Worm (Caenorhabditis elegans): ENCODE data around the gene dpy-26.

Gene dpy-26

DNA sequence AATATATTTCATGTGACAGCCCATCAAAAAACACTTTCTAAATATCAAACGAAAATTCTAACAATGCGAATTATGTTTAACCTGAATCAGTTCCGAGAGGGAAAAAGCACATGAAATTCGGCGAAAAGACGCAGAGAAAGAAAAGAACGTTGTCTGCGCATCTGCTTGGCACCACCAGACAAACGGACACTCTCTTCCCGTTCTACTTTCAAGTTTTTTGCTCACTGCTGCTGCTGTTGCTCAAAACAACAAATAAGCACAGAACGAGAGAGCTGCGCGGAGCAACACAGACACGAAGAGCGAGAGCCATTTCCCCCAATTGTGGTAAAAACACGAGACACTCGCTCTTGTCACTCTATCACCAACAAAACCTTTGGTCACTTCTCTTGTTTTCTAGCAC, 13.7 kb upstream of the dpy-26 start (continued):
- no peak for TF ChIP-seq Y75B8A.6 (GFP tag; IDR thresholded peaks at IDR 0.05)
- TF ChIP-seq dmd-6 (GFP tag; IDR thresholded peaks at IDR 0.05): no peak
- TF ChIP-seq arid-1 (GFP tag; conservative IDR thresholded peaks at IDR 0.05): no peak
- no peak for TF ChIP-seq hif-1 (tag; optimal IDR thresholded peaks at IDR 0.05)
- TF ChIP-seq nhr-6 (tag; optimal IDR thresholded peaks at IDR 0.05): no peak
- no peak for TF ChIP-seq lin-38 (GFP tag; IDR thresholded peaks at IDR 0.05)
- no peak for TF ChIP-seq set-16 (GFP tag; IDR thresholded peaks at IDR 0.05)
- peak; percentile 57 for TF ChIP-seq hlh-30 (tag; optimal IDR thresholded peaks at IDR 0.05; ENCODE audit: insufficient read depth)
- no peak for TF ChIP-seq madf-5 (GFP tag; IDR thresholded peaks at IDR 0.05)
- no peak for TF ChIP-seq nhr-25 (tag; optimal IDR thresholded peaks at IDR 0.05; ENCODE audit: borderline replicate concordance, insufficient read depth)
- no peak for TF ChIP-seq Y5F2A.4 (GFP tag; optimal IDR thresholded peaks at IDR 0.05)
- TF ChIP-seq nhr-48 (tag; optimal IDR thresholded peaks at IDR 0.05): no peak
- TF ChIP-seq egl-43 (GFP tag; IDR thresholded peaks at IDR 0.05): 0 out of 2 replicates have a peak, but pooled peaks have one; percentile 29
- no peak for TF ChIP-seq lin-29 (GFP tag; IDR thresholded peaks at IDR 0.05)
- peak; percentile 47 for TF ChIP-seq fkh-10 (GFP tag; optimal IDR thresholded peaks at IDR 0.05)
- TF ChIP-seq lsy-2 (tag; optimal IDR thresholded peaks at IDR 0.05): no peak
- no peak for TF ChIP-seq F26F4.8 (GFP tag; conservative IDR thresholded peaks at IDR 0.05)
- TF ChIP-seq hmg-1.1 (GFP tag; IDR thresholded peaks at IDR 0.05): peak; percentile 48; the same call in 1 of the 2 replicates
- no peak for TF ChIP-seq nhr-28 (tag; optimal IDR thresholded peaks at IDR 0.05)
- TF ChIP-seq mes-2 (tag; optimal IDR thresholded peaks at IDR 0.05; ENCODE audit: poor library complexity, severe bottlenecking): peak; percentile 33

ce11 chrIV:12463370-12463769, 12.2 kb upstream of the dpy-26 start, which contains the start of gene C25G4.8:
TSS of gene C25G4.8 (minus strand) at chrIV:12463470.
- no peak for TF ChIP-seq nhr-41 (GFP tag; IDR thresholded peaks at IDR 0.05)
- TF ChIP-seq vab-7 (GFP tag; IDR thresholded peaks at IDR 0.05): no peak
- TF ChIP-seq daf-12 (tag; optimal IDR thresholded peaks at IDR 0.05): no peak
- no peak for TF ChIP-seq hlh-30 (tag; optimal IDR thresholded peaks at IDR 0.05; ENCODE audit: insufficient read depth)
- TF ChIP-seq T20F7.1 (GFP tag; optimal IDR thresholded peaks at IDR 0.05): no peak
- TF ChIP-seq T26A8.4 (GFP tag; IDR thresholded peaks at IDR 0.05): no peak
- no peak for TF ChIP-seq dpl-1 (GFP tag; optimal IDR thresholded peaks at IDR 0.05)
- no peak for TF ChIP-seq ztf-11 (tag; optimal IDR thresholded peaks at IDR 0.05)
- TF ChIP-seq skn-1 (tag; optimal IDR thresholded peaks at IDR 0.05): no peak
- no peak for TF ChIP-seq lin-15B (tag; optimal IDR thresholded peaks at IDR 0.05)
- TF ChIP-seq ceh-44 (GFP tag; IDR thresholded peaks at IDR 0.05): no peak
- no peak for TF ChIP-seq duxl-1 (tag; optimal IDR thresholded peaks at IDR 0.05; ENCODE audit: poor library complexity)
- no peak for TF ChIP-seq ceh-28 (tag; optimal IDR thresholded peaks at IDR 0.05)
- no peak for TF ChIP-seq Y105C5A.15 (GFP tag; IDR thresholded peaks at IDR 0.05)
- TF ChIP-seq zip-2 (tag; optimal IDR thresholded peaks at IDR 0.05): no peak

- no peak for TF ChIP-seq zag-1 (tag; optimal IDR thresholded peaks at IDR 0.05)
- TF ChIP-seq F10B5.3 (tag; optimal IDR thresholded peaks at IDR 0.05): no peak
- TF ChIP-seq nhr-48 (tag; optimal IDR thresholded peaks at IDR 0.05): no peak
Observed at ce11 chrIV:12456613-12457012, 5.5 kb upstream of the dpy-26 start, which contains the start of gene C25G4.7. TSS of gene C25G4.7 (plus strand) at chrIV:12456913.

DNA sequence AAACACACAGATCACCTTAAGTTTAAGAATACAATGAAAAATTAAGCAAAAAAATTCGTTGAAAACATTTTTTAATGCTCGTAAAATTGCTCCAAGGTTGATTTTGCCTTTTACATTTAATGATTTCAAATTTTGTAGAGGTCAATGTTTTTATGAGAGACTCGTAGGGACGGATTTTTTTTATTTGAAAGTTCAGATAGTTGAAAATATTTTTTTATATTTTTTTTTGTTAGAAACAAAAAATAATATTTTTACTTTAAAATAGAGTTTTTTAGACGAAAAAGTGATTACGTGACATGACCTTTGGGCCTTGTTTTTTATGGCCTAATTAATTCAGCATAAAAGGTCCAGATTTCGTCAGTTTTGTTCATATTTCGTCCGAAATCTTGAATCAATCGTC, 3.6 kb upstream of the dpy-26 start, which contains the start of gene smz-1:
smz-1 (plus strand) TSS at position 301 of the 400 bp plus-strand sequence.
- no peak for TF ChIP-seq aly-2 (tag; optimal IDR thresholded peaks at IDR 0.05)
- no peak for TF ChIP-seq nhr-28 (tag; optimal IDR thresholded peaks at IDR 0.05)
- no peak for TF ChIP-seq D1046.2 (GFP tag; IDR thresholded peaks at IDR 0.05)
- TF ChIP-seq arid-1 (GFP tag; conservative IDR thresholded peaks at IDR 0.05): no peak
- TF ChIP-seq dmd-8 (GFP tag; IDR thresholded peaks at IDR 0.05): no peak
- no peak for TF ChIP-seq spr-3 (GFP tag; optimal IDR thresholded peaks at IDR 0.05)
- TF ChIP-seq snpc-4 (tag; optimal IDR thresholded peaks at IDR 0.05): no peak

Measured in whole organism, L4 larva.